Worm (Caenorhabditis elegans): ENCODE measurements around the gene C05D12.3.

ce11 chrII:11472542-11472941 lies 47.5 kb downstream of the C05D12.3 start:
- TF ChIP-seq dao-5 (tag; optimal IDR thresholded peaks at IDR 0.05) (no peak), him-1 (tag; optimal IDR thresholded peaks at IDR 0.05) (no peak)
